Worm (Caenorhabditis elegans): ENCODE data around the gene bath-41.

Gene bath-41

ce11 chrIII:6722208-6722679, at the start of gene bath-41, which contains the start of gene F37A4.2:
TSS of gene bath-41 (minus strand) at chrIII:6722258.
TSS of gene F37A4.2 (plus strand) at chrIII:6722454.
- no peak for TF ChIP-seq nhr-85 (tag)
- no peak for TF ChIP-seq nhr-20 (tag; optimal IDR thresholded peaks at IDR 0.05)
- TF ChIP-seq vab-15 (tag; optimal IDR thresholded peaks at IDR 0.05): no peak
- peak; percentile 13 for TF ChIP-seq lin-15B (tag; optimal IDR thresholded peaks at IDR 0.05)
- no peak for TF ChIP-seq aha-1 (tag; optimal IDR thresholded peaks at IDR 0.05)
- TF ChIP-seq tbx-2 (tag; optimal IDR thresholded peaks at IDR 0.05): no peak
- TF ChIP-seq Y116A8C.19 (tag; optimal IDR thresholded peaks at IDR 0.05; ENCODE audit: borderline replicate concordance): no peak
- no peak for TF ChIP-seq ceh-63 (GFP tag; optimal IDR thresholded peaks at IDR 0.05)
- no peak for TF ChIP-seq zag-1 (tag; optimal IDR thresholded peaks at IDR 0.05)
- TF ChIP-seq aly-2 (tag; optimal IDR thresholded peaks at IDR 0.05): no peak
- TF ChIP-seq lin-35 (GFP tag; optimal IDR thresholded peaks at IDR 0.05): peak in 1 of 2 experiments; percentile 48
- TF ChIP-seq unc-130 (tag; optimal IDR thresholded peaks at IDR 0.05): no peak
- no peak for TF ChIP-seq nhr-77 (tag; optimal IDR thresholded peaks at IDR 0.05)
- no peak for TF ChIP-seq nhr-47 (tag; optimal IDR thresholded peaks at IDR 0.05)
- no peak for TF ChIP-seq C16A3.4 (tag; optimal IDR thresholded peaks at IDR 0.05)
- peak in 2 of 3 experiments; percentile 24 to 61 for TF ChIP-seq dpl-1 (GFP tag; optimal IDR thresholded peaks at IDR 0.05)
- TF ChIP-seq xbp-1 (tag; optimal IDR thresholded peaks at IDR 0.05): no peak
- TF ChIP-seq unc-30 (tag; optimal IDR thresholded peaks at IDR 0.05): no peak
- TF ChIP-seq efl-1 (optimal IDR thresholded peaks at IDR 0.05): peak; percentile 37 to 44
- peak; percentile 43 to 95 for TF ChIP-seq efl-1 (GFP tag; optimal IDR thresholded peaks at IDR 0.05 in 1 of 2)
- TF ChIP-seq snu-23 (GFP tag; optimal IDR thresholded peaks at IDR 0.05): no peak
- no peak for TF ChIP-seq unc-98 (GFP tag; IDR thresholded peaks at IDR 0.05)
- TF ChIP-seq nhr-237 (tag; optimal IDR thresholded peaks at IDR 0.05): no peak
- no peak for TF ChIP-seq isw-1 (GFP tag; IDR thresholded peaks at IDR 0.05)
- TF ChIP-seq zip-4 (GFP tag; optimal IDR thresholded peaks at IDR 0.05): no peak
- TF ChIP-seq blmp-1 (tag; optimal IDR thresholded peaks at IDR 0.05): peak; percentile 9

ce11 chrIII:6756769-6757168, 34.7 kb upstream of the bath-41 start:
- TF ChIP-seq rnt-1 (tag; optimal IDR thresholded peaks at IDR 0.05) (no peak), lin-39 (tag; optimal IDR thresholded peaks at IDR 0.05) (no peak), unc-98 (GFP tag; IDR thresholded peaks at IDR 0.05) (no peak), lin-14 (GFP tag; optimal IDR thresholded peaks at IDR 0.05) (no peak), hpl-2 (GFP tag; optimal IDR thresholded peaks at IDR 0.05) (no peak), unc-86 (tag; optimal IDR thresholded peaks at IDR 0.05) (no peak), sup-37 (GFP tag; optimal IDR thresholded peaks at IDR 0.05) (no peak), pax-3 (tag; optimal IDR thresholded peaks at IDR 0.05) (no peak), nhr-11 (tag; optimal IDR thresholded peaks at IDR 0.05) (no peak), nhr-28 (tag; optimal IDR thresholded peaks at IDR 0.05) (no peak), C34B4.2 (tag; optimal IDR thresholded peaks at IDR 0.05) (no peak)

- TF ChIP-seq efl-1 (optimal IDR thresholded peaks at IDR 0.05): no peak
- TF ChIP-seq efl-1 (GFP tag; optimal IDR thresholded peaks at IDR 0.05 in 1 of 2): peak in 1 of 2 experiments; percentile 4
- TF ChIP-seq fkh-10 (GFP tag; optimal IDR thresholded peaks at IDR 0.05): no peak
Measured at ce11 chrIII:6752612-6753011, 30.6 kb upstream of the bath-41 start.

- TF ChIP-seq mdl-1 (tag; optimal IDR thresholded peaks at IDR 0.05): no peak
- TF ChIP-seq nhr-85 (tag): no peak
- TF ChIP-seq ceh-90 (tag; optimal IDR thresholded peaks at IDR 0.05): no peak
- TF ChIP-seq C16A3.4 (tag; optimal IDR thresholded peaks at IDR 0.05): no peak
- no peak for TF ChIP-seq elt-3 (tag; optimal IDR thresholded peaks at IDR 0.05)
- TF ChIP-seq nhr-84 (tag; optimal IDR thresholded peaks at IDR 0.05): no peak
- TF ChIP-seq ceh-88 (GFP tag; IDR thresholded peaks at IDR 0.05): no peak
- no peak for TF ChIP-seq unc-86 (tag; optimal IDR thresholded peaks at IDR 0.05)
- no peak for TF ChIP-seq blmp-1 (tag; optimal IDR thresholded peaks at IDR 0.05)
- no peak for TF ChIP-seq nhr-71 (tag; optimal IDR thresholded peaks at IDR 0.05)
Measured at ce11 chrIII:6746668-6747067, 24.6 kb upstream of the bath-41 start.
